Worm (Caenorhabditis elegans) whole organism, L4 larva: ENCODE results near the gene syf-3.

Experiments
- F10B5.3 ChIP-seq: sonication (generic microtip); optimal IDR thresholded peaks from 2 replicates; lab custom pipeline; 2016; ENCODE audit warnings: mild to moderate bottlenecking, missing genetic modification characterization, missing compliant biosample characterization
- F26F4.8 ChIP-seq: fragments of 200-800 bp; sonication (Bioruptor generic); conservative IDR thresholded peaks from 2 replicates; pipeline ENCODE4 v1.3.6; 2022; ENCODE audit warnings: missing genetic modification characterization, missing compliant biosample characterization
- T20F7.1 ChIP-seq: fragments of 200-800 bp; sonication (Bioruptor generic); optimal IDR thresholded peaks from 2 replicates; lab custom pipeline; 2018; ENCODE audit warnings: mild to moderate bottlenecking, missing genetic modification characterization, missing compliant biosample characterization
- Y105C5A.15 ChIP-seq: fragments of 200-800 bp; sonication (Bioruptor generic); IDR thresholded peaks from 2 replicates; pipeline ENCODE4 v1.3.6; 2022; ENCODE audit warnings: missing genetic modification characterization, missing compliant biosample characterization
- Y5F2A.4 ChIP-seq: fragments of 200-800 bp; sonication (Bioruptor generic); optimal IDR thresholded peaks from 2 replicates; lab custom pipeline; 2018; ENCODE audit warnings: mild to moderate bottlenecking, missing genetic modification characterization, missing compliant biosample characterization
- aha-1 ChIP-seq: fragments of 150-350 bp; peaks from one replicate; lab custom pipeline; 2014; ENCODE audit warnings: missing biosample characterization, missing genetic modification characterization
- aly-2 ChIP-seq: sonication (generic microtip); optimal IDR thresholded peaks from 2 replicates; lab custom pipeline; 2018; ENCODE audit warnings: missing biosample characterization, missing genetic modification characterization
- ceh-20 ChIP-seq: fragments of 200-800 bp; sonication (Bioruptor generic); IDR thresholded peaks from 2 replicates; pipeline ENCODE4 v1.3.6; 2022; ENCODE audit warnings: missing genetic modification reagents, missing genetic modification characterization, missing compliant biosample characterization
- cey-2 ChIP-seq: sonication (generic microtip); optimal IDR thresholded peaks from 3 replicates; lab custom pipeline; 2017; ENCODE audit warnings: missing genetic modification characterization, mild to moderate bottlenecking, missing compliant biosample characterization, antibody characterized with exemption, borderline replicate concordance; ENCODE audit not compliant: insufficient read depth
- daf-16 ChIP-seq, 3 experiments: sonication (generic microtip); optimal IDR thresholded peaks; 2 replicates each; lab custom pipeline; 2016 to 2017; ENCODE audit warnings: missing genetic modification characterization in 3 of 3, missing genetic modification reagents in 3 of 3, mild to moderate bottlenecking in 2 of 3, missing compliant biosample characterization in 2 of 3, missing biosample characterization in 1 of 3, moderate library complexity in 1 of 3
- daf-8 ChIP-seq: fragments of 200-800 bp; sonication (Bioruptor generic); IDR thresholded peaks from 2 replicates; pipeline ENCODE4 v1.3.6; 2022; ENCODE audit warnings: missing genetic modification characterization, missing compliant biosample characterization
- duxl-1 ChIP-seq: sonication (generic microtip); optimal IDR thresholded peaks from 2 replicates; lab custom pipeline; 2016; ENCODE audit warnings: mild to moderate bottlenecking, missing genetic modification characterization, moderate library complexity, missing compliant biosample characterization; ENCODE audit not compliant: poor library complexity
- dve-1 ChIP-seq: sonication (generic microtip); optimal IDR thresholded peaks from 2 replicates; lab custom pipeline; 2017; ENCODE audit warnings: antibody characterized with exemption, mild to moderate bottlenecking, missing genetic modification characterization, missing compliant biosample characterization; ENCODE audit not compliant: insufficient read depth
- jun-1 ChIP-seq: fragments of 150-350 bp; optimal IDR thresholded peaks from 2 replicates; lab custom pipeline; 2014; ENCODE audit warnings: missing biosample characterization, missing genetic modification reagents, missing genetic modification characterization
- lin-29 ChIP-seq: fragments of 200-800 bp; sonication (Bioruptor generic); IDR thresholded peaks from 2 replicates; pipeline ENCODE4 v1.3.6; 2022; ENCODE audit warnings: missing genetic modification reagents, missing genetic modification characterization, missing compliant biosample characterization
- lir-3 ChIP-seq: sonication (generic microtip); optimal IDR thresholded peaks from 2 replicates; lab custom pipeline; 2016; ENCODE audit warnings: mild to moderate bottlenecking, missing genetic modification characterization, missing compliant biosample characterization
- madf-5 ChIP-seq, 2 experiments: fragments of 200-800 bp; sonication (Bioruptor generic); IDR thresholded peaks; 2 replicates each; pipeline ENCODE4 v1.3.6; 2022; ENCODE audit warnings: missing compliant biosample characterization in 2 of 2, missing genetic modification characterization in 2 of 2
- mdl-1 ChIP-seq, 2 experiments: fragments of 150-350 bp in 1 of 2; sonication (generic microtip) in 1 of 2; optimal IDR thresholded peaks; 2 replicates each; lab custom pipeline; 2014 to 2017; ENCODE audit warnings: missing biosample characterization in 2 of 2, missing genetic modification characterization in 2 of 2
- mes-2 ChIP-seq: sonication (generic microtip); optimal IDR thresholded peaks from 2 replicates; lab custom pipeline; 2016; ENCODE audit warnings: missing genotype, mild to moderate bottlenecking, missing genetic modification characterization, missing compliant biosample characterization; ENCODE audit not compliant: poor library complexity, severe bottlenecking
- nhr-25 ChIP-seq: sonication (generic microtip); optimal IDR thresholded peaks from 2 replicates; lab custom pipeline; 2017; ENCODE audit warnings: missing genetic modification characterization, mild to moderate bottlenecking, missing compliant biosample characterization, antibody characterized with exemption, moderate library complexity, borderline replicate concordance; ENCODE audit not compliant: insufficient read depth
- nhr-28 ChIP-seq: fragments of 150-350 bp; optimal IDR thresholded peaks from 2 replicates; lab custom pipeline; 2014; ENCODE audit warnings: missing biosample characterization, missing genetic modification characterization
- nhr-41 ChIP-seq: fragments of 200-800 bp; sonication (Bioruptor generic); IDR thresholded peaks from 2 replicates; pipeline ENCODE4 v1.3.6; 2022; ENCODE audit warnings: missing genetic modification reagents, missing genetic modification characterization, missing compliant biosample characterization
- nhr-48 ChIP-seq: sonication (generic microtip); optimal IDR thresholded peaks from 2 replicates; lab custom pipeline; 2016; ENCODE audit warnings: mild to moderate bottlenecking, missing genetic modification characterization, missing compliant biosample characterization
- nhr-77 ChIP-seq: fragments of 150-350 bp; optimal IDR thresholded peaks from 2 replicates; lab custom pipeline; 2014; ENCODE audit warnings: missing biosample characterization, missing genetic modification characterization
- pqm-1 ChIP-seq: sonication (generic microtip); optimal IDR thresholded peaks from 2 replicates; lab custom pipeline; 2017; ENCODE audit warnings: missing biosample characterization, missing genetic modification characterization
- set-16 ChIP-seq: fragments of 200-800 bp; sonication (Bioruptor generic); IDR thresholded peaks from 2 replicates; pipeline ENCODE4 v1.3.6; 2022; ENCODE audit warnings: missing genetic modification reagents, missing genetic modification characterization, missing compliant biosample characterization
- snpc-4 ChIP-seq: fragments of 150-350 bp; optimal IDR thresholded peaks from 2 replicates; lab custom pipeline; 2014; ENCODE audit warnings: missing biosample characterization, missing genetic modification characterization
- tag-97 ChIP-seq: fragments of 200-800 bp; sonication (Bioruptor generic); IDR thresholded peaks from 2 replicates; pipeline ENCODE4 v1.3.6; 2022; ENCODE audit warnings: missing genetic modification characterization, missing compliant biosample characterization
- unc-39 ChIP-seq: sonication (generic microtip); optimal IDR thresholded peaks from 2 replicates; lab custom pipeline; 2017; ENCODE audit warnings: missing biosample characterization, missing genetic modification characterization
- unc-62 ChIP-seq, 3 experiments: fragments of 150-350 bp in 1 of 3; sonication (generic microtip); optimal IDR thresholded peaks in 2 of 3; peaks in 1 of 3; 1 replicate in 1 of 3; 2 replicates in 2 of 3; lab custom pipeline; 2014 to 2017; ENCODE audit warnings: missing biosample characterization in 3 of 3, missing genetic modification characterization in 3 of 3, missing genetic modification reagents in 3 of 3, missing genotype in 1 of 3
- zfp-2 ChIP-seq: sonication (generic microtip); optimal IDR thresholded peaks from 2 replicates; lab custom pipeline; 2016; ENCODE audit warnings: mild to moderate bottlenecking, missing genetic modification characterization, missing compliant biosample characterization
- zip-11 ChIP-seq: fragments of 200-800 bp; sonication (Bioruptor generic); IDR thresholded peaks from 2 replicates; pipeline ENCODE4 v1.3.6; 2022; ENCODE audit warnings: missing genetic modification characterization, missing compliant biosample characterization
- zip-2 ChIP-seq: fragments of 150-350 bp; optimal IDR thresholded peaks from 2 replicates; lab custom pipeline; 2014; ENCODE audit warnings: missing biosample characterization, missing genetic modification characterization

Gene syf-3

ce11 chrV:5930588-5930987, 9.2 kb upstream of the syf-3 start, which contains the start of gene galt-1:
Gene galt-1, plus strand, starts transcription at chrV:5930905.
- TF ChIP-seq duxl-1, result no peak
- TF ChIP-seq pqm-1, result peak; percentile 52
- TF ChIP-seq zip-11 (GFP tag; lab: Robert Waterston, UW), result no peak
- TF ChIP-seq dve-1 (tag; lab: Kevin White, UChicago), result peak; percentile 25
- peak; percentile 31 for TF ChIP-seq nhr-77 (tag; lab: Kevin White, UChicago)
- TF ChIP-seq daf-16 (GFP tag; optimal IDR thresholded peaks at IDR 0.05; lab: Kevin White, UChicago), result no peak
- peak; percentile 63 for TF ChIP-seq daf-16 (tag; optimal IDR thresholded peaks at IDR 0.05; lab: Kevin White, UChicago)
- TF ChIP-seq nhr-28 (tag; lab: Kevin White, UChicago), result peak; percentile 50

- TF ChIP-seq duxl-1 (no peak), mes-2 (tag; lab: Kevin White, UChicago) (no peak), madf-5 (GFP tag; IDR thresholded peaks at IDR 0.05; lab: Robert Waterston, UW) (no peak), zfp-2 (tag; lab: Kevin White, UChicago) (no peak), cey-2 (no peak), set-16 (no peak), F10B5.3 (tag; lab: Kevin White, UChicago) (no peak), ceh-20 (no peak), mdl-1 (tag; optimal IDR thresholded peaks at IDR 0.05; lab: Kevin White, UChicago) (no peak), snpc-4 (tag; lab: Kevin White, UChicago) (no peak), nhr-25 (tag; lab: Kevin White, UChicago) (no peak), daf-8 (no peak), Y5F2A.4 (GFP tag; lab: Kevin White, UChicago) (no peak), lir-3 (tag; lab: Kevin White, UChicago) (no peak), lin-29 (GFP tag; lab: Robert Waterston, UW) (no peak)
- TF ChIP-seq, all 104 proteins: peak for 0
Observed at ce11 chrV:5936691-5937090, 3.1 kb upstream of the syf-3 start, which contains the start of the genes M03F8.5 and M03F8.7. Gene M03F8.5, minus strand, starts transcription at chrV:5936791. Gene M03F8.7, plus strand, starts transcription at chrV:5936939.

- TF ChIP-seq lin-29 (GFP tag; lab: Robert Waterston, UW) (no peak), Y105C5A.15 (GFP tag; lab: Robert Waterston, UW) (no peak), unc-39 (no peak), nhr-41 (GFP tag; lab: Robert Waterston, UW) (no peak), F10B5.3 (tag; lab: Kevin White, UChicago) (no peak), jun-1 (no peak), F26F4.8 (GFP tag; lab: Robert Waterston, UW) (no peak), zip-2 (tag; lab: Kevin White, UChicago) (no peak), aha-1 (tag; lab: Kevin White, UChicago) (no peak), T20F7.1 (GFP tag; lab: Kevin White, UChicago) (no peak), tag-97 (GFP tag; lab: Robert Waterston, UW) (no peak), zfp-2 (tag; lab: Kevin White, UChicago) (no peak), aly-2 (tag; lab: Kevin White, UChicago) (no peak), daf-8 (no peak), daf-16 (GFP tag; optimal IDR thresholded peaks at IDR 0.05; lab: Kevin White, UChicago) (no peak), daf-16 (tag; optimal IDR thresholded peaks at IDR 0.05; lab: Kevin White, UChicago) (no peak)
- TF ChIP-seq, all 104 proteins: peak for 0
Observed at ce11 chrV:5943167-5943566, 3.3 kb downstream of the syf-3 start, which contains the start of gene pst-1. Gene pst-1, plus strand, starts transcription at chrV:5943467.

ce11 chrV:5949674-5950149, 9.9 kb downstream of the syf-3 start:
- TF ChIP-seq unc-62 (GFP tag; optimal IDR thresholded peaks at IDR 0.05 in 1 of 2; lab: Kevin White, UChicago) (peak in 1 of 2 experiments; percentile 90), unc-62 (tag; optimal IDR thresholded peaks at IDR 0.05; lab: Kevin White, UChicago) (no peak), nhr-48 (tag; lab: Kevin White, UChicago) (peak; percentile 61), F26F4.8 (GFP tag; lab: Robert Waterston, UW) (no peak)
